Fruit fly (Drosophila melanogaster) whole organism: Measurements from ENCODE around the gene CG32299.

Source experiments
- CG8478 ChIP-seq: fragments of >200 bp; optimal IDR thresholded peaks from 2 replicates; lab custom pipeline; 2018; ENCODE audit warnings: inconsistent platforms
- pan ChIP-seq: fragments of >200 bp; optimal IDR thresholded peaks from 2 replicates; lab custom pipeline; 2017

DNA sequence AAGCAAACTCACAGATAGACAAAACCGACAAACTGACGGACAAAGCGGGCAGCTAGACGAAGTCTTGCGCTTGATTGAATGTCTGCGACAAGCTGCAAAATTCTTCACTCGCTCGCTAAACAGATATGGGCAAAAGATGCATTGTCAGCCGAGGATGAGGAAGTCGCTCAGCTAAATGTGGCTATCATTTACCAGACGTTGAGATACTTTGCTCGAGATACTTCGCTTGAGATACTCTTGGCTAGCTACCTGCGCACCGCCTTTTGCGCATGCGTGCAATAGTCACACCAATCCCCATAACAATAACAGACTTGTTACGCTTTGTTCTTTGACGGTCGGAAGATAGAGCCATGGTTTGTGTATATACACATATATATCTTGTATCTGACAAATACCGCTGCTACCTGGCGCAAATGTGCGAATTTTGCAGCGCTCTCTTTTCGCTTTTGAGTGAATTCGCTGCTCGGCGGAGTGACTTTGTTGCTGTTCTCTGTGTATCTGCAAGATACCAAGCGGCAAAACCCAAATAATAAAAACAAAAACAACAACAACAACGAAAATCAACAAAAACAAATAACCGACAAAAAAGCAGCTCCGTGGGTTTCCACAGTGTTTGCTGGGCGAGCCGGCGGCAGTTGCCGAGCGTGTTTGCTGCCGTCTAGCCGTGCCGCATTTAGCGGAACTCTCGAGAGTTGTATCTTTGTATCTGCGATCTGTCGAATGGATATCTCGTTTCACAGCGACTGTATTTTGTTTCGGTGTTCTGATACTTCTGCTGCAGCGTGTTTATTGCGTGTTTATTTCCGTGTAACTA is 48.0 kb upstream of the CG32299 start:
- TF ChIP-seq CG8478: no peak
- no peak for TF ChIP-seq pan (lab: Kevin White, UChicago)
